Worm (Caenorhabditis elegans) whole organism, late embryonic: ENCODE results near the gene F54H12.8.

ENCODE experiments used
- C08G9.2 ChIP-seq: sonication (generic microtip); optimal IDR thresholded peaks from 2 replicates; lab custom pipeline; 2016; ENCODE audit warnings: mild to moderate bottlenecking, missing genetic modification characterization, moderate library complexity, missing compliant biosample characterization
- C38D4.7 ChIP-seq: fragments of 200-800 bp; sonication (Bioruptor generic); optimal IDR thresholded peaks from 2 replicates; lab custom pipeline; 2018; ENCODE audit warnings: mild to moderate bottlenecking, missing genetic modification characterization, moderate library complexity, missing compliant biosample characterization
- K02D7.2 ChIP-seq: sonication (generic microtip); optimal IDR thresholded peaks from 2 replicates; lab custom pipeline; 2017; ENCODE audit warnings: mild to moderate bottlenecking, missing genetic modification characterization, missing compliant biosample characterization
- T23F11.4 ChIP-seq: fragments of 200-800 bp; sonication (Bioruptor generic); optimal IDR thresholded peaks from 2 replicates; lab custom pipeline; 2018; ENCODE audit warnings: mild to moderate bottlenecking, missing genetic modification characterization, missing compliant biosample characterization
- Y22D7AL.16 ChIP-seq: sonication (generic microtip); optimal IDR thresholded peaks from 2 replicates; lab custom pipeline; 2016; ENCODE audit warnings: missing genetic modification characterization, missing compliant biosample characterization
- ahr-1 ChIP-seq: sonication (generic microtip); optimal IDR thresholded peaks from 2 replicates; lab custom pipeline; 2016; ENCODE audit warnings: missing genetic modification characterization, missing compliant biosample characterization
- ceh-18 ChIP-seq: sonication (generic microtip); optimal IDR thresholded peaks from 2 replicates; lab custom pipeline; 2016; ENCODE audit warnings: missing genetic modification characterization, missing compliant biosample characterization
- ceh-19 ChIP-seq: fragments of 200-800 bp; sonication (Bioruptor generic); optimal IDR thresholded peaks from 2 replicates; lab custom pipeline; 2018; ENCODE audit warnings: mild to moderate bottlenecking, missing genetic modification characterization, missing compliant biosample characterization
- ceh-2 ChIP-seq: sonication (generic microtip); optimal IDR thresholded peaks from 2 replicates; lab custom pipeline; 2016; ENCODE audit warnings: missing genotype, missing genetic modification characterization, missing compliant biosample characterization
- ceh-22 ChIP-seq: sonication (generic microtip); optimal IDR thresholded peaks from 2 replicates; lab custom pipeline; 2017; ENCODE audit warnings: missing biosample characterization, missing genetic modification characterization
- ceh-24 ChIP-seq: sonication (generic microtip); optimal IDR thresholded peaks from 2 replicates; lab custom pipeline; 2016; ENCODE audit warnings: mild to moderate bottlenecking, missing genetic modification characterization, missing compliant biosample characterization
- ceh-31 ChIP-seq: sonication (generic microtip); optimal IDR thresholded peaks from 2 replicates; lab custom pipeline; 2016; ENCODE audit warnings: missing genetic modification characterization, missing compliant biosample characterization
- ceh-34 ChIP-seq: sonication (generic microtip); optimal IDR thresholded peaks from 2 replicates; lab custom pipeline; 2016; ENCODE audit warnings: mild to moderate bottlenecking, missing genetic modification characterization, missing compliant biosample characterization
- ceh-45 ChIP-seq: fragments of 200-800 bp; sonication (Bioruptor generic); IDR thresholded peaks from 2 replicates; pipeline ENCODE4 v1.3.6; 2022; ENCODE audit warnings: missing genetic modification reagents, missing genetic modification characterization, missing compliant biosample characterization
- ceh-48 ChIP-seq: sonication (generic microtip); optimal IDR thresholded peaks from 2 replicates; lab custom pipeline; 2016; ENCODE audit warnings: missing genetic modification characterization, inconsistent platforms, missing compliant biosample characterization
- che-1 ChIP-seq: sonication (generic microtip); optimal IDR thresholded peaks from 2 replicates; lab custom pipeline; 2016; ENCODE audit warnings: mild to moderate bottlenecking, missing genetic modification characterization, missing compliant biosample characterization
- dve-1 ChIP-seq: sonication (generic microtip); optimal IDR thresholded peaks from 2 replicates; lab custom pipeline; 2017; ENCODE audit warnings: antibody characterized with exemption, mild to moderate bottlenecking, missing genetic modification characterization, missing compliant biosample characterization
- elt-2 ChIP-seq: sonication (generic microtip); optimal IDR thresholded peaks from 2 replicates; lab custom pipeline; 2016; ENCODE audit warnings: missing genetic modification reagents, missing genetic modification characterization, missing compliant biosample characterization
- elt-4 ChIP-seq: sonication (generic microtip); optimal IDR thresholded peaks from 2 replicates; lab custom pipeline; 2016; ENCODE audit warnings: missing genetic modification characterization, missing compliant biosample characterization
- ets-4 ChIP-seq: sonication (generic microtip); optimal IDR thresholded peaks from 2 replicates; lab custom pipeline; 2016; ENCODE audit warnings: missing genetic modification characterization, missing compliant biosample characterization
- eyg-1 ChIP-seq: sonication (generic microtip); optimal IDR thresholded peaks from 2 replicates; lab custom pipeline; 2016; ENCODE audit warnings: missing genotype, missing genetic modification characterization, missing compliant biosample characterization
- fax-1 ChIP-seq: sonication (generic microtip); optimal IDR thresholded peaks from 2 replicates; lab custom pipeline; 2016; ENCODE audit warnings: missing genotype, missing genetic modification characterization, missing compliant biosample characterization
- fkh-10 ChIP-seq: fragments of 150-350 bp; optimal IDR thresholded peaks from 2 replicates; lab custom pipeline; 2014; ENCODE audit warnings: missing biosample characterization, missing genetic modification reagents, missing genetic modification characterization
- fkh-6 ChIP-seq: sonication (generic microtip); optimal IDR thresholded peaks from 2 replicates; lab custom pipeline; 2016; ENCODE audit warnings: missing genetic modification characterization, missing compliant biosample characterization
- gmeb-2 ChIP-seq: sonication (generic microtip); optimal IDR thresholded peaks from 2 replicates; lab custom pipeline; 2016; ENCODE audit warnings: missing genetic modification characterization, inconsistent platforms, missing compliant biosample characterization
- hlh-13 ChIP-seq: fragments of 200-800 bp; sonication (Bioruptor generic); optimal IDR thresholded peaks from 2 replicates; lab custom pipeline; 2018; ENCODE audit warnings: mild to moderate bottlenecking, missing genetic modification characterization, missing compliant biosample characterization
- hlh-8 ChIP-seq: sonication (generic microtip); optimal IDR thresholded peaks from 2 replicates; lab custom pipeline; 2016; ENCODE audit warnings: missing genotype, missing genetic modification characterization, missing compliant biosample characterization
- madf-2 ChIP-seq: sonication (generic microtip); optimal IDR thresholded peaks from 2 replicates; lab custom pipeline; 2017; ENCODE audit warnings: missing genetic modification characterization, missing compliant biosample characterization
- nhr-11 ChIP-seq: fragments of 150-350 bp; optimal IDR thresholded peaks from 2 replicates; lab custom pipeline; 2014; ENCODE audit warnings: missing biosample characterization, missing genetic modification characterization
- nhr-232 ChIP-seq: sonication (generic microtip); optimal IDR thresholded peaks from 2 replicates; lab custom pipeline; 2016; ENCODE audit warnings: missing genetic modification characterization, missing compliant biosample characterization
- npax-4 ChIP-seq: sonication (generic microtip); optimal IDR thresholded peaks from 2 replicates; lab custom pipeline; 2016; ENCODE audit warnings: missing genetic modification characterization, missing compliant biosample characterization
- pag-3 ChIP-seq: sonication (generic microtip); optimal IDR thresholded peaks from 2 replicates; lab custom pipeline; 2016; ENCODE audit warnings: missing compliant biosample characterization, missing genetic modification characterization, borderline replicate concordance
- pat-9 ChIP-seq: fragments of 200-800 bp; sonication (Bioruptor generic); optimal IDR thresholded peaks from 2 replicates; lab custom pipeline; 2018; ENCODE audit warnings: mild to moderate bottlenecking, missing genetic modification characterization, moderate library complexity, missing compliant biosample characterization
- pax-1 ChIP-seq: fragments of 150-350 bp; optimal IDR thresholded peaks from 2 replicates; lab custom pipeline; 2014; ENCODE audit warnings: missing biosample characterization, missing genetic modification characterization
- pha-2 ChIP-seq: sonication (generic microtip); optimal IDR thresholded peaks from 2 replicates; lab custom pipeline; 2017; ENCODE audit warnings: mild to moderate bottlenecking, missing genetic modification characterization, missing compliant biosample characterization
- pha-4 ChIP-seq: fragments of 150-350 bp; optimal IDR thresholded peaks from 2 replicates; lab custom pipeline; 2018; ENCODE audit warnings: missing biosample characterization, missing genetic modification reagents, missing genetic modification characterization
- pqm-1 ChIP-seq: sonication (generic microtip); optimal IDR thresholded peaks from 2 replicates; lab custom pipeline; 2016; ENCODE audit warnings: missing genetic modification characterization, missing compliant biosample characterization
- ref-2 ChIP-seq: sonication (generic microtip); optimal IDR thresholded peaks from 2 replicates; lab custom pipeline; 2016; ENCODE audit warnings: missing genetic modification characterization, missing compliant biosample characterization
- rnt-1 ChIP-seq: sonication (generic microtip); optimal IDR thresholded peaks from 2 replicates; lab custom pipeline; 2016; ENCODE audit warnings: missing genetic modification characterization, missing compliant biosample characterization
- sox-2 ChIP-seq: fragments of 200-800 bp; sonication (Bioruptor generic); IDR thresholded peaks from 2 replicates; pipeline ENCODE4 v1.3.6; 2022; ENCODE audit warnings: missing genetic modification reagents, missing genetic modification characterization, missing compliant biosample characterization
- ttx-3 ChIP-seq: sonication (generic microtip); optimal IDR thresholded peaks from 2 replicates; lab custom pipeline; 2016; ENCODE audit warnings: missing genetic modification reagents, missing genetic modification characterization, missing compliant biosample characterization
- unc-42 ChIP-seq: sonication (generic microtip); optimal IDR thresholded peaks from 2 replicates; lab custom pipeline; 2016; ENCODE audit warnings: missing genotype, missing genetic modification characterization, missing compliant biosample characterization
- unc-55 ChIP-seq: sonication (generic microtip); optimal IDR thresholded peaks from 2 replicates; lab custom pipeline; 2017; ENCODE audit warnings: missing biosample characterization, missing genetic modification reagents, missing genetic modification characterization
- unc-86 ChIP-seq: sonication (generic microtip); optimal IDR thresholded peaks from 2 replicates; lab custom pipeline; 2016; ENCODE audit warnings: missing genetic modification characterization, missing compliant biosample characterization
- ztf-16 ChIP-seq: sonication (generic microtip); optimal IDR thresholded peaks from 2 replicates; lab custom pipeline; 2017; ENCODE audit warnings: missing genetic modification characterization, missing compliant biosample characterization

F54H12.8 gene

DNA sequence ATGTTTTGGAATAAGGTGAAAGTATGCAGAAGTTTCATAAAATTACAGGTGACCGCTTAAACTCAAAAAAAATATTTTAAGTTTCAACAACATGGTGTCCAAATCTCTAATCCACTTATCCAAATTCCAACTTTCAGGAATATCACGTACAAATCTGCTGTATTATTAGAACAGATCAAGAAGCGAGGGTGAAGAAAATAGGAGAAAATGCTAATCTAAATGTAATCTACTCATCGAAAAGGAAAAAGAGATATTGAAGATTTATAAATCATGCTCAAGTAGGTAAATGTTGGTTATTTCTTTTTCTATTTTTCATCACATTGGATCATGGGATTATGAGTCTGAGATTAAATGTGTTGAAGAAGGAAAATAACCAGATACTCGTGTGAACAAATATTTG, 32.5 kb upstream of the F54H12.8 start:
- TF ChIP-seq elt-4 = no peak
- no peak for TF ChIP-seq sox-2
- no peak for TF ChIP-seq hlh-8 (tag; lab: Kevin White, UChicago)
- no peak for TF ChIP-seq pha-4
- TF ChIP-seq ceh-48 (tag; lab: Kevin White, UChicago) = no peak
- TF ChIP-seq che-1 (tag; lab: Kevin White, UChicago) = no peak
- TF ChIP-seq ceh-45 (GFP tag; lab: Robert Waterston, UW) = no peak
- TF ChIP-seq C38D4.7 (GFP tag; lab: Kevin White, UChicago) = no peak
- TF ChIP-seq dve-1 (tag; lab: Kevin White, UChicago) = no peak
- no peak for TF ChIP-seq unc-86 (tag; lab: Kevin White, UChicago)
- no peak for TF ChIP-seq rnt-1 (tag; lab: Kevin White, UChicago)

DNA sequence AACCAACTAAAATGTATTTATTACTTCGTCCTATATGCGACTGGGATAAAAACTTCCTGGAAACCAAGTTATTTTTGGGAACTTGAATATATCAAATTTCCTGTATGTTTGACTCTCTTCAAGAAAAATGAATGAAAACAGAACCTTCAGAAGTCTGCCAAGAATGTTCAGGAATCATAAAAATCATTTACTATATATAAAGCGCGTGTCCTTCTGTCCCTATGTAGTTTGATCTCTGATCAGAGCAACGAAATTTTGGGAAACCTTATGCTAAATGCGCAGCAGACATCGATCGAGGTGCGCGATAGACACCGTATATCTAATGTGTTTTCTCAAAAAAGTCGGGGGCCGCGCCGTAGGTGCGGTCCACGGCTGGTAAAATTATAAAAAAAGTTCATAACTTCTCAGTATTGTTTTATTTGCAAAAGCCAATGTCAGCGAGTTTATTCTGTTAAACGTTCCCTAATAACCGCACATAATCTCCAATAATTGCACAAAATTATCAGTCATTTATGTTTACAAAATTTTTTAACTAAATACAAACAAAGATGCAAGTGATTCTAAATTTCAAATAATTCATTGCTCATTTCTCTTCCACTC, 28.5 kb upstream of the F54H12.8 start:
- TF ChIP-seq ztf-16 (tag; lab: Kevin White, UChicago) (no peak), pqm-1 (tag; lab: Kevin White, UChicago) (no peak), ahr-1 (tag; lab: Kevin White, UChicago) (no peak), ceh-34 (tag; lab: Kevin White, UChicago) (no peak), fax-1 (no peak), hlh-13 (GFP tag; lab: Kevin White, UChicago) (no peak), ceh-19 (GFP tag; lab: Kevin White, UChicago) (no peak), nhr-232 (no peak), npax-4 (tag; lab: Kevin White, UChicago) (no peak), pat-9 (no peak), gmeb-2 (tag; lab: Kevin White, UChicago) (no peak), pag-3 (no peak), ceh-22 (tag; lab: Kevin White, UChicago) (no peak), ceh-24 (no peak), ceh-18 (tag; lab: Kevin White, UChicago) (no peak)
- TF ChIP-seq, all 69 proteins: peak for 0

DNA sequence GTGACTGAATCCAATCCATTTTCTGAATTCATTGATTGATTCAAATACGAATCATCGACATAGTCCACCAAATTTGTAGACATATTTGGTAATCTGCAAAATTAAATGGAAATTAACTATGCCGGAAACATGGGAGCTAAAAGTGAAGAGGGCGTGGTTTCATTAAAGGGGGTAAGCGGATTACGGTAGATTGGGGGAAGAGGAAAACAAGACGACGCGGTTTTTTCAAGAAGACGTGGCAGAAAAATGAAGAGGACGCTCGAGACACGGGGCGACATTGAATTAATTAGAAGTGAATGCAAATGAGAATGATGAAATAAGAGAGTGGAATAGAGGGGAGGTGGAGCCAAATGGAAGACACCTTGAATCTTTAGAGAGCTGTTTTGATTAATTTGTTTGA, 27.3 kb upstream of the F54H12.8 start, which contains the start of gene npr-17:
Gene npr-17, minus strand, starts transcription at position 101 of the 400 bp plus-strand sequence.
- TF ChIP-seq rnt-1 (tag; lab: Kevin White, UChicago) (no peak), C08G9.2 (tag; lab: Kevin White, UChicago) (no peak), ceh-2 (tag; lab: Kevin White, UChicago) (no peak)

DNA sequence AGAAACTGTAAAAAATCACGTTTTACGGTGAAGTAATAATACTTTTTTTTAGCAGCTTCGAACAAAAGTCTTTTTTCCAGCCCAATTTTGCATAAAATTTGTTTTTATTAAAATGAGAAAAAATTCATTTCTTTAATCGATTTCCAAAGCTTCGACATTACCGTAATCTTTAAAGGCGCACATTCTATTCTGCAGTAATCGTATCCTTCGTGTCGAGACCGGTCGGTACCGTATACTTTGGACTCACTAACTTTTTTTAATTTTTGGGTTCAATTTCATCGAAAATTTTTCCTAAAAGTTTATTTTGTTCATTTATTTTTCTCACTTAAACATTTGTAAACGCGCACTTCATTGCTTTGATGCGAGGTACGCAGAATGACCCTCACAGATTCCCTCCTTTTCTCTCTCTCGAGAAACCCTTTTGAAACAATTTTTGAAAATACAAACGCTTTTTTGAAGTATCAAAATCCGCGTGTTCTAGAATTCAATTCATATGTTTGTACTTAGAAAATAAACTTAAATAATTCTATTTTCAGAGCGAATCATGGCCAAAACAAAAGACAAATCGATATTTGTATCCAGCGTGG, 17.7 kb upstream of the F54H12.8 start, which contains the start of gene hrpk-2:
Gene hrpk-2, plus strand, starts transcription at position 537 of the 587 bp plus-strand sequence.
- TF ChIP-seq nhr-11 (tag; lab: Kevin White, UChicago) (no peak), ceh-34 (tag; lab: Kevin White, UChicago) (no peak), ceh-2 (tag; lab: Kevin White, UChicago) (no peak), ceh-24 (no peak), fkh-6 (no peak), fax-1 (no peak), eyg-1 (tag; lab: Kevin White, UChicago) (no peak), ceh-18 (tag; lab: Kevin White, UChicago) (no peak), elt-4 (no peak), ztf-16 (tag; lab: Kevin White, UChicago) (no peak), unc-55 (GFP tag; lab: Kevin White, UChicago) (no peak), unc-42 (tag; lab: Kevin White, UChicago) (no peak), elt-2 (no peak)

DNA sequence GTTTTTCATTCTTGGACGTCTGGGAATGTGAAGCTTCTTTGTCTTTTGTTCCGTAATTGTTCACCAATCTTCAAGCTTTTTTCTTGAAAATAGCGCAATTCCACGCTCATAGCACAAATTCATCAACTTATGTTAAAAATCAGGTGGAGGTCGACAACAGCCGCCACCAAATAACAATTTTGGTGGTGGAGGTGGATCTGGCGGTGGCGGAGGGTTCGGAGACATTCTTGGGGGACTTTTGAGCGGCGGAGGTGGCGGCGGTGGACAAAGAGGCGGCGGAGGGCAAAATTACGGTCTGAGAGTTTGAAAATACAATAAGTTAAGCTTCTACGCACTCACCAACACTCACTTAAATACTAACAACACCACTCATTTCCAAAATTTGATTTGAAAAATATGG, 12.9 kb upstream of the F54H12.8 start:
- TF ChIP-seq ceh-31 (tag; lab: Kevin White, UChicago) (no peak), ref-2 (no peak), T23F11.4 (GFP tag; lab: Kevin White, UChicago) (no peak), ttx-3 (tag; lab: Kevin White, UChicago) (no peak), ceh-24 (no peak), madf-2 (no peak), ets-4 (tag; lab: Kevin White, UChicago) (no peak), pag-3 (no peak), K02D7.2 (tag; lab: Kevin White, UChicago) (no peak), pax-1 (tag; lab: Kevin White, UChicago) (no peak), pha-2 (tag; lab: Kevin White, UChicago) (no peak), fkh-10 (GFP tag; lab: Kevin White, UChicago) (no peak), ahr-1 (tag; lab: Kevin White, UChicago) (no peak), hlh-8 (tag; lab: Kevin White, UChicago) (no peak), fkh-6 (no peak), unc-86 (tag; lab: Kevin White, UChicago) (no peak), Y22D7AL.16 (tag; lab: Kevin White, UChicago) (no peak)
